Fruit fly (Drosophila melanogaster): ENCODE results near the gene Rad9.

The Rad9 gene

dm6 chr3L:18823870-18824561 is 48.3 kb downstream of the Rad9 start:
- TF ChIP-seq CG32264 (GFP tag; optimal IDR thresholded peaks at IDR 0.05) = no peak
- no peak for TF ChIP-seq Dif (GFP tag; optimal IDR thresholded peaks at IDR 0.05; ENCODE audit: partially characterized antibody)
- TF ChIP-seq jim (GFP tag; optimal IDR thresholded peaks at IDR 0.05) = no peak
- no peak for TF ChIP-seq dsf (GFP tag; optimal IDR thresholded peaks at IDR 0.05; ENCODE audit: borderline replicate concordance)
- TF ChIP-seq Hnf4 (GFP tag; optimal IDR thresholded peaks at IDR 0.05) = no peak
- TF ChIP-seq rgr (GFP tag; optimal IDR thresholded peaks at IDR 0.05) = no peak
- no peak for TF ChIP-seq HLH106 (tag; optimal IDR thresholded peaks at IDR 0.05)
- no peak for TF ChIP-seq Myc (optimal IDR thresholded peaks at IDR 0.05)
- no peak for TF ChIP-seq dmrt93B (GFP tag; optimal IDR thresholded peaks at IDR 0.05)
- no peak for TF ChIP-seq Rel (GFP tag; optimal IDR thresholded peaks at IDR 0.05)
- TF ChIP-seq Rel (tag; optimal IDR thresholded peaks at IDR 0.05) = no peak
- TF ChIP-seq ey (GFP tag; optimal IDR thresholded peaks at IDR 0.05) = no peak
- no peak for TF ChIP-seq Mio (GFP tag; optimal IDR thresholded peaks at IDR 0.05)
- no peak for TF ChIP-seq woc (GFP tag; optimal IDR thresholded peaks at IDR 0.05)
- TF ChIP-seq Abd-B (GFP tag; optimal IDR thresholded peaks at IDR 0.05) = no peak
- no peak for TF ChIP-seq GATAd (GFP tag; optimal IDR thresholded peaks at IDR 0.05)
- TF ChIP-seq sage (GFP tag; optimal IDR thresholded peaks at IDR 0.05) = no peak
- TF ChIP-seq br (GFP tag; optimal IDR thresholded peaks at IDR 0.05) = no peak
- TF ChIP-seq psq (GFP tag; optimal IDR thresholded peaks at IDR 0.05) = no peak
- TF ChIP-seq Hr78 (GFP tag; optimal IDR thresholded peaks at IDR 0.05) = no peak
- TF ChIP-seq pan (optimal IDR thresholded peaks at IDR 0.05) = no peak

- TF ChIP-seq Myc (optimal IDR thresholded peaks at IDR 0.05) = no peak
- no peak for TF ChIP-seq tai (GFP tag; optimal IDR thresholded peaks at IDR 0.05)
- TF ChIP-seq jim (GFP tag; optimal IDR thresholded peaks at IDR 0.05) = no peak
- no peak for TF ChIP-seq GATAd (GFP tag; optimal IDR thresholded peaks at IDR 0.05)
- TF ChIP-seq HLH106 (tag; optimal IDR thresholded peaks at IDR 0.05) = no peak
- no peak for TF ChIP-seq Jra (GFP tag; optimal IDR thresholded peaks at IDR 0.05)
Observed at dm6 chr3L:18823221-18823514, 49.2 kb downstream of the Rad9 start.

- TF ChIP-seq CG9705 (GFP tag; optimal IDR thresholded peaks at IDR 0.05) (peak; percentile 90), woc (GFP tag; optimal IDR thresholded peaks at IDR 0.05) (peak; percentile 78), psq (GFP tag; optimal IDR thresholded peaks at IDR 0.05) (peak; percentile 74), Jra (GFP tag; optimal IDR thresholded peaks at IDR 0.05) (peak; percentile 52), CG32264 (GFP tag; optimal IDR thresholded peaks at IDR 0.05) (peak; percentile 36), ey (GFP tag; optimal IDR thresholded peaks at IDR 0.05) (no peak), N (GFP tag; optimal IDR thresholded peaks at IDR 0.05) (no peak), h (GFP tag; optimal IDR thresholded peaks at IDR 0.05) (peak; percentile 59), br (GFP tag; optimal IDR thresholded peaks at IDR 0.05) (peak; percentile 75), Mio (GFP tag; optimal IDR thresholded peaks at IDR 0.05) (peak; percentile 27), tai (GFP tag; optimal IDR thresholded peaks at IDR 0.05) (no peak), dl (GFP tag; optimal IDR thresholded peaks at IDR 0.05; ENCODE audit: insufficient read depth in 1 of 2, partially characterized antibody in 2 of 2) (no peak), brk (GFP tag; optimal IDR thresholded peaks at IDR 0.05) (peak; percentile 21), Sp1 (GFP tag; optimal IDR thresholded peaks at IDR 0.05) (peak; percentile 99), jim (GFP tag; optimal IDR thresholded peaks at IDR 0.05) (peak; percentile 89), OdsH (GFP tag; optimal IDR thresholded peaks at IDR 0.05) (peak; percentile 70), dmrt93B (GFP tag; optimal IDR thresholded peaks at IDR 0.05) (peak; percentile 48), sage (GFP tag; optimal IDR thresholded peaks at IDR 0.05) (peak; percentile 75), usp (GFP tag; optimal IDR thresholded peaks at IDR 0.05) (no peak), Myc (optimal IDR thresholded peaks at IDR 0.05) (no peak), Rel (GFP tag; optimal IDR thresholded peaks at IDR 0.05) (peak; percentile 93), Rel (tag; optimal IDR thresholded peaks at IDR 0.05) (peak; percentile 91), Hr83 (GFP tag; optimal IDR thresholded peaks at IDR 0.05; ENCODE audit: poor library complexity, severe bottlenecking) (peak; percentile 3), GATAd (GFP tag; optimal IDR thresholded peaks at IDR 0.05) (no peak), CrebA (GFP tag; optimal IDR thresholded peaks at IDR 0.05; ENCODE audit: borderline replicate concordance) (peak; percentile 98), Dif (GFP tag; optimal IDR thresholded peaks at IDR 0.05; ENCODE audit: partially characterized antibody) (peak; percentile 1), sv (GFP tag; optimal IDR thresholded peaks at IDR 0.05) (peak; percentile 8), HLH106 (tag; optimal IDR thresholded peaks at IDR 0.05) (peak; percentile 68), rgr (GFP tag; optimal IDR thresholded peaks at IDR 0.05) (peak; percentile 60), foxo (GFP tag; optimal IDR thresholded peaks at IDR 0.05) (peak; percentile 53 to 84), fru (GFP tag; optimal IDR thresholded peaks at IDR 0.05) (peak; percentile 76), Hr78 (GFP tag; optimal IDR thresholded peaks at IDR 0.05) (no peak), Dfd (GFP tag; optimal IDR thresholded peaks at IDR 0.05) (no peak), Hnf4 (GFP tag; optimal IDR thresholded peaks at IDR 0.05) (peak; percentile 56)
Observed at dm6 chr3L:18822450-18823220, 49.7 kb downstream of the Rad9 start, which contains the start of gene Cat. Cat (plus strand) TSS chr3L:18822604.
